Worm (Caenorhabditis elegans) whole organism, L1 larva: ENCODE measurements around the gene F52E10.4.

ENCODE experiments used
- C04F5.9 ChIP-seq: sonication (generic microtip); optimal IDR thresholded peaks from 2 replicates; lab custom pipeline; 2016; ENCODE audit warnings: missing genetic modification characterization, missing compliant biosample characterization
- C16A3.4 ChIP-seq: fragments of 150-350 bp; optimal IDR thresholded peaks from 2 replicates; lab custom pipeline; 2014; ENCODE audit warnings: missing biosample characterization, missing genetic modification characterization
- C34B4.2 ChIP-seq: sonication (generic microtip); optimal IDR thresholded peaks from 2 replicates; lab custom pipeline; 2017; ENCODE audit warnings: mild to moderate bottlenecking, missing genetic modification characterization, missing compliant biosample characterization
- F16B12.6 ChIP-seq: fragments of 150-350 bp; optimal IDR thresholded peaks from 2 replicates; lab custom pipeline; 2014; ENCODE audit warnings: missing biosample characterization, missing genetic modification characterization
- Y116A8C.19 ChIP-seq: sonication (generic microtip); optimal IDR thresholded peaks from 2 replicates; lab custom pipeline; 2016; ENCODE audit warnings: missing compliant biosample characterization, missing genetic modification characterization, borderline replicate concordance
- ama-1 ChIP-seq: fragments of 150-350 bp; optimal IDR thresholded peaks from 2 replicates; lab custom pipeline; 2014
- ceh-82 ChIP-seq, 3 experiments: fragments of 150-350 bp in 1 of 3; sonication (generic microtip) in 2 of 3; optimal IDR thresholded peaks; 2 replicates each; lab custom pipeline; 2014 to 2017; ENCODE audit warnings: missing biosample characterization in 3 of 3, missing genetic modification characterization in 3 of 3
- ceh-88 ChIP-seq: fragments of 200-800 bp; sonication (Bioruptor generic); IDR thresholded peaks from 2 replicates; pipeline ENCODE4 v1.3.6; 2022; ENCODE audit warnings: missing genetic modification characterization, missing compliant biosample characterization
- dpl-1 ChIP-seq, 3 experiments: fragments of 150-350 bp in 2 of 3; sonication (generic microtip) in 1 of 3; optimal IDR thresholded peaks; 2 replicates each; lab custom pipeline; 2014 to 2017; ENCODE audit warnings: missing biosample characterization in 3 of 3, missing genetic modification characterization in 3 of 3, missing genetic modification reagents in 3 of 3
- efl-1 ChIP-seq, 4 experiments: fragments of 150-350 bp; optimal IDR thresholded peaks in 3 of 4; peaks in 1 of 4; 1 replicate in 1 of 4; 2 replicates in 3 of 4; lab custom pipeline; 2014; ENCODE audit warnings: missing biosample characterization in 2 of 4, missing genetic modification characterization in 2 of 4, missing genetic modification reagents in 2 of 4
- elt-2 ChIP-seq: sonication (generic microtip); optimal IDR thresholded peaks from 2 replicates; lab custom pipeline; 2016; ENCODE audit warnings: missing genetic modification characterization, mild to moderate bottlenecking, inconsistent platforms, missing compliant biosample characterization, missing genetic modification reagents
- ets-5 ChIP-seq: fragments of 200-800 bp; sonication (Bioruptor generic); IDR thresholded peaks from 2 replicates; pipeline ENCODE4 v1.3.6; 2022; ENCODE audit warnings: missing genetic modification characterization, missing compliant biosample characterization
- fkh-4 ChIP-seq: sonication (generic microtip); optimal IDR thresholded peaks from 2 replicates; lab custom pipeline; 2016; ENCODE audit warnings: missing compliant biosample characterization, missing genetic modification characterization, borderline replicate concordance
- fos-1 ChIP-seq: fragments of 150-350 bp; optimal IDR thresholded peaks from 2 replicates; lab custom pipeline; 2014; ENCODE audit warnings: missing biosample characterization, missing genetic modification characterization
- hlh-17 ChIP-seq: fragments of 200-800 bp; sonication (Bioruptor generic); optimal IDR thresholded peaks from 2 replicates; lab custom pipeline; 2018; ENCODE audit warnings: missing genetic modification characterization, mild to moderate bottlenecking, missing compliant biosample characterization, moderate library complexity, borderline replicate concordance
- hlh-4 ChIP-seq: sonication (generic microtip); optimal IDR thresholded peaks from 2 replicates; lab custom pipeline; 2016; ENCODE audit warnings: mild to moderate bottlenecking, missing genetic modification characterization, missing compliant biosample characterization
- irx-1 ChIP-seq: sonication (generic microtip); optimal IDR thresholded peaks from 2 replicates; lab custom pipeline; 2016; ENCODE audit warnings: missing genetic modification characterization, missing compliant biosample characterization
- lin-13 ChIP-seq: fragments of 150-350 bp; optimal IDR thresholded peaks from 2 replicates; lab custom pipeline; 2014; ENCODE audit warnings: missing biosample characterization, missing genetic modification reagents, missing genetic modification characterization
- lin-35 ChIP-seq, 2 experiments: fragments of 150-350 bp; optimal IDR thresholded peaks; 2 replicates each; lab custom pipeline; 2014; ENCODE audit warnings: missing biosample characterization in 2 of 2, missing genetic modification characterization in 2 of 2, missing genetic modification reagents in 2 of 2
- lsy-2 ChIP-seq, 2 experiments: fragments of 150-350 bp; optimal IDR thresholded peaks; 2 replicates each; lab custom pipeline; 2014; ENCODE audit warnings: missing biosample characterization in 2 of 2, missing genetic modification characterization in 2 of 2
- mab-9 ChIP-seq: fragments of 200-800 bp; sonication (Bioruptor generic); IDR thresholded peaks from 2 replicates; pipeline ENCODE4 v1.3.6; 2022; ENCODE audit warnings: missing genetic modification reagents, missing genetic modification characterization, missing compliant biosample characterization
- mdl-1 ChIP-seq, 2 experiments: fragments of 150-350 bp; optimal IDR thresholded peaks; 2 replicates each; lab custom pipeline; 2014 to 2017; ENCODE audit warnings: missing biosample characterization in 2 of 2, missing genetic modification characterization in 2 of 2, inconsistent platforms in 1 of 2
- nhr-11 ChIP-seq: fragments of 150-350 bp; optimal IDR thresholded peaks from 2 replicates; lab custom pipeline; 2014; ENCODE audit warnings: missing biosample characterization, missing genetic modification characterization
- nhr-19 ChIP-seq: fragments of 200-800 bp; sonication (Bioruptor generic); conservative IDR thresholded peaks from 2 replicates; pipeline ENCODE4 v1.3.6; 2022; ENCODE audit warnings: missing genetic modification characterization, missing compliant biosample characterization
- nhr-20 ChIP-seq: sonication (generic microtip); optimal IDR thresholded peaks from 2 replicates; lab custom pipeline; 2016; ENCODE audit warnings: mild to moderate bottlenecking, missing genetic modification characterization, missing compliant biosample characterization
- nhr-28 ChIP-seq: fragments of 150-350 bp; optimal IDR thresholded peaks from 2 replicates; lab custom pipeline; 2014; ENCODE audit warnings: missing biosample characterization, missing genetic modification characterization
- nhr-76 ChIP-seq: sonication (generic microtip); optimal IDR thresholded peaks from 2 replicates; lab custom pipeline; 2017; ENCODE audit warnings: missing biosample characterization, missing genetic modification characterization
- nhr-85 ChIP-seq: sonication (generic microtip); peaks from one replicate; lab custom pipeline; 2016; ENCODE audit warnings: missing genetic modification characterization, inconsistent platforms, missing compliant biosample characterization
- nhr-90 ChIP-seq: sonication (generic microtip); optimal IDR thresholded peaks from 2 replicates; lab custom pipeline; 2016; ENCODE audit warnings: mild to moderate bottlenecking, missing genetic modification characterization, missing compliant biosample characterization; ENCODE audit not compliant: poor library complexity
- pag-3 ChIP-seq: sonication (generic microtip); optimal IDR thresholded peaks from 2 replicates; lab custom pipeline; 2017; ENCODE audit warnings: missing genetic modification characterization, mild to moderate bottlenecking, missing compliant biosample characterization, antibody characterized with exemption, borderline replicate concordance; ENCODE audit not compliant: insufficient read depth
- rnt-1 ChIP-seq: sonication (generic microtip); optimal IDR thresholded peaks from 2 replicates; lab custom pipeline; 2016; ENCODE audit warnings: mild to moderate bottlenecking, missing genetic modification characterization, moderate library complexity, missing compliant biosample characterization
- skn-1 ChIP-seq: fragments of 150-350 bp; optimal IDR thresholded peaks from 2 replicates; lab custom pipeline; 2014; ENCODE audit warnings: missing biosample characterization, missing genetic modification characterization
- snpc-4 ChIP-seq: fragments of 150-350 bp; optimal IDR thresholded peaks from 2 replicates; lab custom pipeline; 2014; ENCODE audit warnings: missing biosample characterization, missing genetic modification characterization
- sptf-1 ChIP-seq: fragments of 150-350 bp; optimal IDR thresholded peaks from 2 replicates; lab custom pipeline; 2014; ENCODE audit warnings: missing biosample characterization, missing genetic modification characterization
- swsn-7 ChIP-seq: sonication (generic microtip); optimal IDR thresholded peaks from 2 replicates; lab custom pipeline; 2016; ENCODE audit warnings: missing genetic modification characterization, missing compliant biosample characterization
- unc-62 ChIP-seq: fragments of 150-350 bp; optimal IDR thresholded peaks from 2 replicates; lab custom pipeline; 2014; ENCODE audit warnings: missing biosample characterization, missing genetic modification reagents, missing genetic modification characterization
- unc-98 ChIP-seq: fragments of 200-800 bp; sonication (Bioruptor generic); IDR thresholded peaks from 2 replicates; pipeline ENCODE4 v1.3.6; 2022; ENCODE audit warnings: missing genetic modification characterization, missing compliant biosample characterization
- xbp-1 ChIP-seq: sonication (generic microtip); optimal IDR thresholded peaks from 2 replicates; lab custom pipeline; 2016; ENCODE audit warnings: missing genetic modification characterization, missing compliant biosample characterization
- zag-1 ChIP-seq: fragments of 150-350 bp; optimal IDR thresholded peaks from 2 replicates; lab custom pipeline; 2014; ENCODE audit warnings: missing biosample characterization, missing genetic modification characterization
- ztf-11 ChIP-seq, 2 experiments: sonication (generic microtip); optimal IDR thresholded peaks; 2 replicates each; lab custom pipeline; 2016 to 2017; ENCODE audit warnings: missing genetic modification characterization in 2 of 2, missing biosample characterization in 1 of 2, missing compliant biosample characterization in 1 of 2

F52E10.4 gene

ce11 chrX:16300422-16300821, 7.6 kb upstream of the F52E10.4 start:
- TF ChIP-seq dpl-1 (GFP tag; optimal IDR thresholded peaks at IDR 0.05; lab: Kevin White, UChicago) = no peak
- no peak for TF ChIP-seq C04F5.9 (tag; lab: Kevin White, UChicago)
- TF ChIP-seq lin-13 (GFP tag; lab: Kevin White, UChicago) = no peak
- TF ChIP-seq ets-5 (GFP tag; lab: Robert Waterston, UW) = no peak
- TF ChIP-seq pag-3 (tag; lab: Kevin White, UChicago) = no peak
- TF ChIP-seq mab-9 = no peak
- TF ChIP-seq lsy-2 (tag; optimal IDR thresholded peaks at IDR 0.05; lab: Kevin White, UChicago) = no peak
- no peak for TF ChIP-seq ceh-88 (GFP tag; lab: Robert Waterston, UW)
- TF ChIP-seq ama-1 = no peak
- peak in 1 of 2 experiments; percentile 15 for TF ChIP-seq lin-35 (GFP tag; optimal IDR thresholded peaks at IDR 0.05; lab: Kevin White, UChicago)
- no peak for TF ChIP-seq swsn-7 (tag; lab: Kevin White, UChicago)
- TF ChIP-seq fkh-4 (tag; lab: Kevin White, UChicago) = no peak
- peak; percentile 31 for TF ChIP-seq elt-2 (tag; lab: Kevin White, UChicago)
- peak; percentile 30 for TF ChIP-seq nhr-20 (tag; lab: Kevin White, UChicago)
- TF ChIP-seq efl-1 (optimal IDR thresholded peaks at IDR 0.05; lab: Kevin White, UChicago) = no peak
- no peak for TF ChIP-seq efl-1 (GFP tag; optimal IDR thresholded peaks at IDR 0.05 in 1 of 2; lab: Kevin White, UChicago)
- no peak for TF ChIP-seq nhr-76 (tag; lab: Kevin White, UChicago)
- peak in 1 of 3 experiments; percentile 8 for TF ChIP-seq ceh-82 (tag; optimal IDR thresholded peaks at IDR 0.05; lab: Kevin White, UChicago)
- TF ChIP-seq nhr-90 (tag; lab: Kevin White, UChicago) = peak; percentile 62
- no peak for TF ChIP-seq F16B12.6 (tag; lab: Kevin White, UChicago)
- 0 out of 2 replicates have a peak, but pooled peaks have one; percentile 14 for TF ChIP-seq nhr-19 (GFP tag; lab: Robert Waterston, UW)
- TF ChIP-seq fos-1 = no peak
- TF ChIP-seq snpc-4 = no peak
- no peak for TF ChIP-seq zag-1 (tag; lab: Kevin White, UChicago)
- TF ChIP-seq rnt-1 (tag; lab: Kevin White, UChicago) = peak; percentile 7
- TF ChIP-seq nhr-11 (tag; lab: Kevin White, UChicago) = no peak
- TF ChIP-seq nhr-85 (tag; lab: Kevin White, UChicago) = no peak
- no peak for TF ChIP-seq xbp-1 (tag; lab: Kevin White, UChicago)
- TF ChIP-seq sptf-1 = no peak
- peak; percentile 6 for TF ChIP-seq irx-1 (tag; lab: Kevin White, UChicago)
- TF ChIP-seq C16A3.4 (tag; lab: Kevin White, UChicago) = peak; percentile 16
- no peak for TF ChIP-seq hlh-4 (tag; lab: Kevin White, UChicago)
- no peak for TF ChIP-seq mdl-1 (tag; optimal IDR thresholded peaks at IDR 0.05; lab: Kevin White, UChicago)
- TF ChIP-seq unc-62 (GFP tag; lab: Kevin White, UChicago) = no peak
- TF ChIP-seq unc-98 (GFP tag; lab: Robert Waterston, UW) = no peak
- TF ChIP-seq hlh-17 = no peak
- no peak for TF ChIP-seq Y116A8C.19 (tag; lab: Kevin White, UChicago)
- TF ChIP-seq, all 84 proteins: peak for 9

- TF ChIP-seq skn-1 = no peak
- no peak for TF ChIP-seq ztf-11 (tag; optimal IDR thresholded peaks at IDR 0.05; lab: Kevin White, UChicago)
- no peak for TF ChIP-seq nhr-11 (tag; lab: Kevin White, UChicago)
- no peak for TF ChIP-seq C34B4.2 (tag; lab: Kevin White, UChicago)
- no peak for TF ChIP-seq nhr-28 (tag; lab: Kevin White, UChicago)
- TF ChIP-seq efl-1 (optimal IDR thresholded peaks at IDR 0.05; lab: Kevin White, UChicago) = no peak
- TF ChIP-seq efl-1 (GFP tag; optimal IDR thresholded peaks at IDR 0.05 in 1 of 2; lab: Kevin White, UChicago) = peak in 1 of 2 experiments; percentile 70
- TF ChIP-seq, all 84 proteins: peak for 1
Measured at ce11 chrX:16299859-16300258, 7.0 kb upstream of the F52E10.4 start, which contains the start of gene twk-21. Gene twk-21, plus strand, starts transcription at chrX:16299892.
